Worm (Caenorhabditis elegans) whole organism, L2 larva: ENCODE results near the gene gcy-20.

Experiments
- ama-1 ChIP-seq: fragments of 150-350 bp; optimal IDR thresholded peaks from 2 replicates; lab custom pipeline; 2018; ENCODE audit warnings: inconsistent platforms
- blmp-1 ChIP-seq: sonication (generic microtip); optimal IDR thresholded peaks from 2 replicates; lab custom pipeline; 2017; ENCODE audit warnings: missing genetic modification characterization, mild to moderate bottlenecking, missing compliant biosample characterization, antibody characterized with exemption, moderate library complexity; ENCODE audit not compliant: insufficient read depth
- lin-13 ChIP-seq: fragments of 150-350 bp; optimal IDR thresholded peaks from 2 replicates; lab custom pipeline; 2014; ENCODE audit warnings: missing biosample characterization, missing genetic modification reagents, missing genetic modification characterization
- mbf-1 ChIP-seq: sonication (generic microtip); optimal IDR thresholded peaks from 2 replicates; lab custom pipeline; 2017; ENCODE audit warnings: missing biosample characterization, missing genetic modification characterization
- mdl-1 ChIP-seq, 2 experiments: fragments of 150-350 bp in 1 of 2; sonication (generic microtip) in 1 of 2; optimal IDR thresholded peaks; 2 replicates each; lab custom pipeline; 2017; ENCODE audit warnings: missing biosample characterization in 2 of 2, missing genetic modification characterization in 2 of 2
- nhr-11 ChIP-seq: fragments of 150-350 bp; optimal IDR thresholded peaks from 2 replicates; lab custom pipeline; 2014; ENCODE audit warnings: missing biosample characterization, missing genetic modification characterization
- nhr-25 ChIP-seq: fragments of 150-350 bp; sonication (generic microtip); optimal IDR thresholded peaks from 3 replicates; lab custom pipeline; 2014; ENCODE audit warnings: missing biosample characterization, missing genetic modification characterization
- nhr-77 ChIP-seq: fragments of 150-350 bp; optimal IDR thresholded peaks from 2 replicates; lab custom pipeline; 2014; ENCODE audit warnings: missing biosample characterization, missing genetic modification characterization
- snpc-4 ChIP-seq: fragments of 150-350 bp; optimal IDR thresholded peaks from 2 replicates; lab custom pipeline; 2014; ENCODE audit warnings: missing biosample characterization, missing genetic modification characterization
- unc-39 ChIP-seq: fragments of 150-350 bp; optimal IDR thresholded peaks from 2 replicates; lab custom pipeline; 2014; ENCODE audit warnings: missing biosample characterization, missing genetic modification characterization
- unc-62 ChIP-seq: fragments of 150-350 bp; optimal IDR thresholded peaks from 2 replicates; lab custom pipeline; 2014; ENCODE audit warnings: missing biosample characterization, missing genetic modification reagents, missing genetic modification characterization
- ztf-11 ChIP-seq: sonication (generic microtip); optimal IDR thresholded peaks from 2 replicates; lab custom pipeline; 2017; ENCODE audit warnings: missing biosample characterization, missing genetic modification characterization
- ztf-4 ChIP-seq: fragments of 150-350 bp; optimal IDR thresholded peaks from 2 replicates; lab custom pipeline; 2014; ENCODE audit warnings: missing biosample characterization, missing genetic modification characterization

DNA sequence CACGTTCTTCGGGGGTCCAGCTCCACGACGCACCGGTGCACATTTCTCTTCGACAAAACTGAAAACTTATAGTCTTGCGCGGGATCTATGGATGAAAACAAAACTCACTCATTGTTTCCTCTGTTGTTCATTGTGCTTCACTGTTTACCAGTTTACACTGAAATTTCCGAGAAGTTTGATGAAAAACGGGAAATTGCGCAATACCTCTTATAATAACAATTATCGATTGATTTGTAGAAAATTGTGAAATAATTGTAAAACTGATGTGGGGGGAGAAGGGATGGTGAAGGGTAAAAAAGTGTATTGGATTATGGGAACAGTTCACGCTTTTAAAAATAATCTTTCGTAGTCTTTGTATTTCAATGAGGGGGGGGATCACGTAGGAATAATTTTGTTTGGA, 24.1 kb downstream of the gcy-20 start:
- TF ChIP-seq mbf-1, result no peak
- no peak for TF ChIP-seq nhr-77 (tag; lab: Kevin White, UChicago)
- TF ChIP-seq lin-13 (GFP tag; lab: Kevin White, UChicago), result no peak
- no peak for TF ChIP-seq ztf-11
- no peak for TF ChIP-seq ama-1 (lab: Kevin White, UChicago)
- no peak for TF ChIP-seq ztf-4
- TF ChIP-seq unc-39, result no peak
- no peak for TF ChIP-seq blmp-1
- TF ChIP-seq nhr-25 (tag; lab: Kevin White, UChicago), result no peak
- no peak for TF ChIP-seq mdl-1 (tag; optimal IDR thresholded peaks at IDR 0.05; lab: Kevin White, UChicago)
- TF ChIP-seq snpc-4 (tag; lab: Kevin White, UChicago), result no peak
- no peak for TF ChIP-seq nhr-11 (tag; lab: Kevin White, UChicago)
- TF ChIP-seq unc-62, result no peak
